Fruit fly (Drosophila melanogaster) whole organism: ENCODE measurements around the gene CG7841.

Source experiments
- CG8478 ChIP-seq: fragments of >200 bp; optimal IDR thresholded peaks from 2 replicates; lab custom pipeline; 2018; ENCODE audit warnings: inconsistent platforms
- Dll ChIP-seq: fragments of >200 bp; optimal IDR thresholded peaks from 2 replicates; lab custom pipeline; 2017
- EcR ChIP-seq, 2 experiments: fragments of >200 bp; optimal IDR thresholded peaks; 2 replicates each; lab custom pipeline; 2017; ENCODE audit warnings: missing biosample characterization in 2 of 2, missing genetic modification characterization in 2 of 2, missing genetic modification reagents in 2 of 2
- pan ChIP-seq: fragments of >200 bp; optimal IDR thresholded peaks from 2 replicates; lab custom pipeline; 2017
- psq ChIP-seq: fragments of >200 bp; optimal IDR thresholded peaks from 2 replicates; lab custom pipeline; 2017
- usp ChIP-seq: fragments of >200 bp; optimal IDR thresholded peaks from 2 replicates; lab custom pipeline; 2017; ENCODE audit warnings: missing biosample characterization, missing genetic modification characterization, mixed read lengths

The CG7841 gene

DNA sequence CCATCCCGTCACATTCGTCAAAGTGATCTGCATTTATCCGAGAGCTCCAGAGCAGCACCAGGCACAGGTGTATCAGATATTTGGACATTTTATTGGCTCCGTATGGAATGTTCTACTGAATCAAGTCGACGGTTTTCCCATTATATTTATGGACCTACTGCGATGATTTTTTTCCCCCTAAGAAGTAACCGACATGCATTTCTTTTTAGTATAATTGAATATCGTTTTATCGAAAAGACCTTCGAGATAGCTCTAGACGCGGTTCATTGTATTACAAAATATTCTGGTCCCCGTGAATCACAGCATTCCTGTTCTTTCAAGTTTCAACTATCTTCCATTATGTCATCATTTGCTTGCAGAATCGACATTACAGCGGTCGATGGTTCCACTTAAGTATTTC is 21.1 kb upstream of the CG7841 start, which contains the start of gene obst-H:
Gene obst-H, minus strand, starts transcription at position 101 of the 400 bp plus-strand sequence.
- TF ChIP-seq pan (no peak), usp (GFP tag; lab: Kevin White, UChicago) (no peak), Dll (no peak), psq (lab: Kevin White, UChicago) (no peak), EcR (GFP tag; optimal IDR thresholded peaks at IDR 0.05; lab: Kevin White, UChicago) (no peak), CG8478 (lab: Kevin White, UChicago) (no peak)

DNA sequence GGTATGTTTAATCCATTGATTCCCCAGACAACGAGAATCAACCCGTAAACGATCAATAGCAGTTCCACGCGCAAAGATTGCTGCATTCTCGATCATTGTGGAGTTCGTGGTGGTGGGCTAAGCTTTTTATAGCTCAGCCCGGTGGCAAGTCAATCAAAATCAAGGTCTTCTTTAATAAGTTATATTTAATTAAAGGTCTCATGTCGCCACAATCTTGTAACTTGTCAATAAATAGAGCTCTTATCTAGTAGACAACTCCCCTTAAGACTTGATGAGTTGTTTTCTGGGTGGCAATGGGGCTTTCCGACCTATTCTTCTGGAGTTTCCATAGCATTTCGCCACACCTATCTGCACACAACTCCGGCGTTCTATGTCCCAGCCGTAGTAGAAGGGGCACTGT is 20.0 kb upstream of the CG7841 start, which contains the start of gene CG42728:
Gene CG42728, minus strand, starts transcription at position 101 of the 400 bp plus-strand sequence.
- TF ChIP-seq pan (no peak), psq (lab: Kevin White, UChicago) (no peak)

DNA sequence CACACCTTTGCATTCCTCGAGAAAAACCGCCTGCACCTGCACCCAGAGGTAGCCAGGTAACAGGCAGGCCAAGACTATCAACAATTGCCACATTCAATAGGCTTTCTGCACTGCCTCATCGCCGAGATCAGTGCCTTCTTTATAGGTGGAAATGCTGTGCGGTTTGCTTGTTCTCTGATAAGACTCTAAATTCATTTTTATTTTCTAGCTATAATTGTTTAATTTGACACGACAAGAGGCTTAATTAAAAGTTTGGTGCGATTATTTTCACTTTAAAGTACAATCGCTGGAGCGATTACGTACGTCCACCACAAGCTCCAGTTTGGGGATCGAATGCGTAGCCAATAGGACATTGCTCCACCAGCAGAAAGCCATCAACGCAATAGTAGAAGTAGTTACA is 19.4 kb upstream of the CG7841 start, which contains the start of gene CG42729:
Gene CG42729, minus strand, starts transcription at position 101 of the 400 bp plus-strand sequence.
- TF ChIP-seq psq (lab: Kevin White, UChicago), result no peak
- no peak for TF ChIP-seq EcR (GFP tag; optimal IDR thresholded peaks at IDR 0.05; lab: Kevin White, UChicago)
- TF ChIP-seq Dll, result no peak
- TF ChIP-seq usp (GFP tag; lab: Kevin White, UChicago), result no peak
- no peak for TF ChIP-seq pan

DNA sequence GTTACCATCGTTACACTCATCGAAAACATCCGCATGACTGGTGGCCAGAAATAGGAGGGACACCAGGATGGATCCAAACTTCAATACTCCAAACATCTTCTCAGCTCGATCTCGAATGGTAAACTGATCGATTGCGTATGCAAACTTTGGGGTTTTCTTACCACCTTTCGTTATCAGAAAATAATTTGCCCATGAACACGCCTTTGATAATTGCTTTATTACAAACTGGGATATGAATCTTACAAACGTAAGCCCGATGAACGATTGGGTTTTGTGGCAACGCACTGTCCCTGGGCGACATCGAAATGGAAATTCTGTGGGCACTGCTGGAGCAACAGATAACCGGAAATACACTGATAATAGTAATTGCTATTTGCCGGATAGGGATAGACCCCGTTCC is 18.7 kb upstream of the CG7841 start, which contains the start of gene CG33985:
Gene CG33985, minus strand, starts transcription at position 101 of the 400 bp plus-strand sequence.
- no peak for TF ChIP-seq usp (GFP tag; lab: Kevin White, UChicago)
- TF ChIP-seq pan, result no peak
- TF ChIP-seq CG8478 (lab: Kevin White, UChicago), result no peak
- no peak for TF ChIP-seq psq (lab: Kevin White, UChicago)
- no peak for TF ChIP-seq Dll
- no peak for TF ChIP-seq EcR (GFP tag; optimal IDR thresholded peaks at IDR 0.05; lab: Kevin White, UChicago)

DNA sequence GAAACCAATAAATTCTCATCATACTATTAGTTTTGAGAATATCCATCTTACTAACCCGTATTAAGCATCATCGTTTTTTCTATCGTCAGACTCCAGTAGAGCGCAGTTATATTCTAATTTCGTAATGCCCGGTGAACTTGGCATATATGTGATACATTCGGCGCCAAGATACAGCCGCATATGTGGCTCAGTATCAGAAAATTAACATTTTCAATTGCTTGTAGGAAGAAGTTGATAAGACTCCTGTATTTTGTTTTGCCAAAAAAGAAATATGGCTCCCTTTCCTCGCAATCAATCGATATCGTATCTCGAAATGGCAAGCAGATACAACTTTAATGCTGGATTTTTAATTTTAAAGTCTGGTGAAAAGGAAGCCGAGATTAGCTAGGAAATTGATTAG is 17.1 kb upstream of the CG7841 start, which contains the start of gene CG33986:
Gene CG33986, minus strand, starts transcription at position 101 of the 400 bp plus-strand sequence.
- TF ChIP-seq EcR (GFP tag; optimal IDR thresholded peaks at IDR 0.05; lab: Kevin White, UChicago), result no peak
- no peak for TF ChIP-seq pan
- no peak for TF ChIP-seq psq (lab: Kevin White, UChicago)
- TF ChIP-seq usp (GFP tag; lab: Kevin White, UChicago), result no peak
- TF ChIP-seq CG8478 (lab: Kevin White, UChicago), result no peak

DNA sequence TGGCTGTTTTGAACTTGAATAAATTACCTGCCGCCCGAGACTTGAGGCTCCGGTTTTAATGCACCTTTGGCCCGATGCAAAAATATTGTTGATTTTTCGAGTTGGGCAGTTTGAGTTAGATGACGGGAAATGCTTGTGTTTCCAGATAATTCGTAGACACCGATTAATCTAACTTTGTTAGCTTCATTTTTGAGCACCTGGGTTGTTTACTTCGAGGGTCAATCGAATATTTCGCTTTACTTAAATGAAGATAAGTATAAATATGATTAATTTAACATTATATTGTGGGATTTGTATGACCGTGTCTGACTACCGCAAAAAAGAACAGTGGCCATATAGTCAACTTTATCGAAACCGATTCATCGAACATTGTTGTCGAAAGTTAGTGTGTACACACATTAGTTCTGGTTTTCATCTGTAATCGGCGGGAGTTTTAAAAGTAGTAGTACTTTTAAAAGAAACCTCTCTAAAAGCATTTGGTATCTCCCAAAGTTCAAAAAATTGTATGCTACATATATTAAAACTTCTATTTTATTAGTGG is 15.8 kb upstream of the CG7841 start, which contains the start of gene CG7945:
Gene CG7945, minus strand, starts transcription at position 332 of the 541 bp plus-strand sequence.
- TF ChIP-seq CG8478 (lab: Kevin White, UChicago), result no peak
- TF ChIP-seq Dll, result no peak
- TF ChIP-seq usp (GFP tag; lab: Kevin White, UChicago), result no peak
- TF ChIP-seq EcR (GFP tag; optimal IDR thresholded peaks at IDR 0.05; lab: Kevin White, UChicago), result no peak
- no peak for TF ChIP-seq pan

DNA sequence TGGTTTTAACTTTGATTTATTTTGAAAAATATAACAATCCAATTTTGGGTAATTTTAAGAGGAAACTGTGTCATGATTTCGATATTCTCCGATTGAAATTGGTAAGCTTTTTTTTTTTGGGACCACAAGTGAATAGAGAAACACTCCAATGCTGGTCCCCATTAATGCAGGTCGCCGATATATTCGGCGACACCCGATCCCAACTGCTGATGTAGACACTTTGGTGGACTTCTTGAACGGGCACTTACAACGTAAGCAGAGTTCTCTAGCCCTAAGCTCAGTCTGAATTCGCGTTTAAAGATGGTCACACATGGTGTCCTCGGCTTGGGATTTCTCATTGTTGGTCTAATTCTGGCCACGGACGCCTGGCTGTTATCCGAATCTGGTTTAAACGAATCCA is 12.3 kb upstream of the CG7841 start, which contains the start of gene yellow-k:
Gene yellow-k, plus strand, starts transcription at position 301 of the 400 bp plus-strand sequence.
- no peak for TF ChIP-seq CG8478 (lab: Kevin White, UChicago)
- no peak for TF ChIP-seq psq (lab: Kevin White, UChicago)
- TF ChIP-seq usp (GFP tag; lab: Kevin White, UChicago), result no peak
- TF ChIP-seq pan, result no peak
- no peak for TF ChIP-seq Dll

dm6 chr3L:15519920-15520319 is 11.9 kb upstream of the CG7841 start:
- TF ChIP-seq usp (GFP tag; lab: Kevin White, UChicago) (no peak), pan (no peak), psq (lab: Kevin White, UChicago) (no peak), CG8478 (lab: Kevin White, UChicago) (no peak), Dll (no peak), EcR (GFP tag; optimal IDR thresholded peaks at IDR 0.05; lab: Kevin White, UChicago) (no peak)

DNA sequence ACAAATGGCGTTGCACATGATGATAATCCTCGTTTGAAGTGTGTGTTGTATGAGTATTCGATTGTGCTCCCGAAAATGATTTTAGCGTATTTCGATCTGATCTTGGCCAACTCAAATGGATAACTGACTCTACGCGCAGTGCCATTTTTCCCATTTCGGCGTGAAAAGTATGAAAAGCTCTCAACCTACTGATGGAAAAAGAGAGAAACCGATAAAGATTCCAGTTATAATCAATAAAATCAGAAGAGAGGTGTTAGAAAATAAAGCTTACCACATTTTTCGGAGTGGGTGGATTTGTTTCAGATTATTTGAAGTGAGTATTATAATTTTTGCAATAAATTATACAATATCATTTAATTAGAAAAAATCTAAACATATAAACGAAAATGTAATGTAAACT is 11.4 kb upstream of the CG7841 start, which contains the start of gene mex1:
Gene mex1, minus strand, starts transcription at position 101 of the 400 bp plus-strand sequence.
- TF ChIP-seq psq (lab: Kevin White, UChicago) (no peak), CG8478 (lab: Kevin White, UChicago) (no peak), usp (GFP tag; lab: Kevin White, UChicago) (no peak), EcR (GFP tag; optimal IDR thresholded peaks at IDR 0.05; lab: Kevin White, UChicago) (no peak), pan (no peak), Dll (no peak)

DNA sequence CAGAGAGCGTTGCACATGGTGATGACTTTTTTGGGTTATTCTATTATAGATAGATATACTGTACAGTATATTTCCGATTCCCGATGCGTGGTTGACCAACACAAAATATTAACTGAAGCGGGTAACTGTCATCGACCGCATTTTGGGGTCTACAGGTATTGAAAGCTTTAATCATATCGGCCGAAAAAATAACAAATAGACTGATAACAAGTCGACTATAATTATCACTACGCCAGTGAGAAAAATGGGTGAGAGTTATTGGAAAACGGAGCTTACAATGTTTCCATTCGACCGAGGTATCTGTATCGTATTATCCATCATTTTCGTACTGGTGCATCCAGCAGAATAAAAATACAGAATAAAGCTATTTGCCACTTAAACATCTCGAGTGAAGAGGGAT is 10.3 kb upstream of the CG7841 start:
- TF ChIP-seq EcR (GFP tag; optimal IDR thresholded peaks at IDR 0.05; lab: Kevin White, UChicago) (no peak), psq (lab: Kevin White, UChicago) (no peak), Dll (no peak), CG8478 (lab: Kevin White, UChicago) (no peak), pan (no peak), usp (GFP tag; lab: Kevin White, UChicago) (no peak)

DNA sequence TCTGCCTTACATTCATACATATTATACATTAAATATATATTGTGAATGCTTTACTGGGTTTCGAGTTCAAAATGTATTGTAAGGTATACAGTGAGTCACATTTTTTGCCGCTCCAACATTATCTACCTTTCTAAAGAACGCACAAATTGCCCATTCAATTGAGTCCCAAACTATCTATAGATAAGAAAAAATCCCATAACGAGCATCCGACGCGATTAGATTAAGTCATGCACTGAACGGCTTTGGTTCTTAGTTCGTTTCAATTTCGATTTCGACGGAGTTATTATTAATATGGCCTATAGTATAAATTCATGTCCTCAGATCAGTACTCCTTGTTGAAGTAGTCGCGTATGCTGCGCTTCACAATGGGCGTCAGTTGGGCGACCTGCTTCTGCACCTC is 9.5 kb upstream of the CG7841 start:
- TF ChIP-seq Dll, result no peak
- no peak for TF ChIP-seq EcR (GFP tag; optimal IDR thresholded peaks at IDR 0.05; lab: Kevin White, UChicago)
- no peak for TF ChIP-seq CG8478 (lab: Kevin White, UChicago)
- no peak for TF ChIP-seq pan
- TF ChIP-seq psq (lab: Kevin White, UChicago), result no peak
- TF ChIP-seq usp (GFP tag; lab: Kevin White, UChicago), result no peak

DNA sequence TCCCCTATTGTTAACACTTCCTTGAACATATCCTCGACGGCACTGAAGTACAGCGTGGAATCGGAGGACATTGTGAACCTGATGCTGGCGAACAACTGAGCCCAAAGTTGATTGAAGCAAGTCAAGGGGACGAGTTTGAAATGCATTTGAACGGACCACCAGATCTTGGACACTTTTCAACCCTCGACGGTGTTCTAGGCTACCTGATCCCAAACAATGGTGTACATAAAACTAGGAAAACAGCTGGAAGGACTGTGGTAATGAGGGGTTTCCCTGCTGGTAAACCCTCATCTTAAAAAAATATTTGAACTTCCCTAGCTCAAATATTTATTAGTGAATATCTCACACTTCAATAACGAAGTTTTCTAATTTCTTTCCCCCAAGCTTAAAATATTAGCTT is 8.9 kb upstream of the CG7841 start, which contains the start of gene CG13454:
Gene CG13454, minus strand, starts transcription at position 101 of the 400 bp plus-strand sequence.
- TF ChIP-seq EcR (GFP tag; optimal IDR thresholded peaks at IDR 0.05; lab: Kevin White, UChicago), result no peak
- TF ChIP-seq usp (GFP tag; lab: Kevin White, UChicago), result no peak
- no peak for TF ChIP-seq pan
- TF ChIP-seq CG8478 (lab: Kevin White, UChicago), result no peak
- no peak for TF ChIP-seq Dll
- TF ChIP-seq psq (lab: Kevin White, UChicago), result no peak
